Worm (Caenorhabditis elegans) whole organism, L4/young adult: ENCODE data around the gene scl-14.

ENCODE experiments used
- W03F9.2 ChIP-seq: fragments of 150-350 bp; optimal IDR thresholded peaks from 2 replicates; lab custom pipeline; 2014; ENCODE audit warnings: missing biosample characterization, missing genetic modification characterization
- dao-5 ChIP-seq: sonication (generic microtip); optimal IDR thresholded peaks from 2 replicates; lab custom pipeline; 2016; ENCODE audit warnings: missing genotype, missing genetic modification characterization, moderate library complexity, missing compliant biosample characterization
- him-1 ChIP-seq: sonication (generic microtip); optimal IDR thresholded peaks from 2 replicates; lab custom pipeline; 2016; ENCODE audit warnings: missing genotype, missing genetic modification reagents, missing genetic modification characterization, missing compliant biosample characterization

Gene scl-14

ce11 chrIV:13180723-13181122, 15.4 kb downstream of the scl-14 start, which contains the start of gene F58D2.3:
F58D2.3 (minus strand) TSS chrIV:13180823.
- TF ChIP-seq him-1 (tag; lab: Kevin White, UChicago), result no peak
- no peak for TF ChIP-seq dao-5 (tag; lab: Kevin White, UChicago)
- TF ChIP-seq W03F9.2 (tag; lab: Kevin White, UChicago), result no peak

- TF ChIP-seq him-1 (tag; lab: Kevin White, UChicago) (no peak), W03F9.2 (tag; lab: Kevin White, UChicago) (no peak), dao-5 (tag; lab: Kevin White, UChicago) (no peak)
Measured at ce11 chrIV:13188959-13189358, 23.7 kb downstream of the scl-14 start, which contains the start of gene F58D2.4. F58D2.4 (minus strand) TSS chrIV:13189059.

- TF ChIP-seq W03F9.2 (tag; lab: Kevin White, UChicago) (no peak), him-1 (tag; lab: Kevin White, UChicago) (no peak), dao-5 (tag; lab: Kevin White, UChicago) (no peak)
Measured at ce11 chrIV:13189467-13189866, 24.2 kb downstream of the scl-14 start, which contains the start of gene F58D2.2. F58D2.2 (plus strand) TSS chrIV:13189767.

ce11 chrIV:13190075-13190474, 24.8 kb downstream of the scl-14 start:
- no peak for TF ChIP-seq dao-5 (tag; lab: Kevin White, UChicago)
- TF ChIP-seq him-1 (tag; lab: Kevin White, UChicago), result no peak
- no peak for TF ChIP-seq W03F9.2 (tag; lab: Kevin White, UChicago)

- no peak for TF ChIP-seq W03F9.2 (tag; lab: Kevin White, UChicago)
- TF ChIP-seq dao-5 (tag; lab: Kevin White, UChicago), result no peak
- no peak for TF ChIP-seq him-1 (tag; lab: Kevin White, UChicago)
Measured at ce11 chrIV:13193239-13193638, 28.0 kb downstream of the scl-14 start, which contains the start of gene F58D2.5. F58D2.5 (minus strand) TSS chrIV:13193339.

ce11 chrIV:13197282-13197681, 32.0 kb downstream of the scl-14 start, which contains the start of gene C48D1.1:
C48D1.1 (minus strand) TSS chrIV:13197382.
- no peak for TF ChIP-seq dao-5 (tag; lab: Kevin White, UChicago)
- no peak for TF ChIP-seq W03F9.2 (tag; lab: Kevin White, UChicago)
- TF ChIP-seq him-1 (tag; lab: Kevin White, UChicago), result no peak

- no peak for TF ChIP-seq him-1 (tag; lab: Kevin White, UChicago)
- TF ChIP-seq W03F9.2 (tag; lab: Kevin White, UChicago), result no peak
- TF ChIP-seq dao-5 (tag; lab: Kevin White, UChicago), result no peak
Measured at ce11 chrIV:13204037-13204436, 38.8 kb downstream of the scl-14 start, which contains the start of gene ced-3. ced-3 (minus strand) TSS chrIV:13204137.

- no peak for TF ChIP-seq dao-5 (tag; lab: Kevin White, UChicago)
- TF ChIP-seq W03F9.2 (tag; lab: Kevin White, UChicago), result no peak
- TF ChIP-seq him-1 (tag; lab: Kevin White, UChicago), result no peak
Measured at ce11 chrIV:13205891-13206290, 40.6 kb downstream of the scl-14 start.

ce11 chrIV:13209566-13209965, 44.3 kb downstream of the scl-14 start, which contains the start of gene C48D1.9:
C48D1.9 (minus strand) TSS chrIV:13209666.
- TF ChIP-seq him-1 (tag; lab: Kevin White, UChicago), result no peak
- TF ChIP-seq W03F9.2 (tag; lab: Kevin White, UChicago), result no peak
- TF ChIP-seq dao-5 (tag; lab: Kevin White, UChicago), result no peak

ce11 chrIV:13214466-13214865, 49.2 kb downstream of the scl-14 start, which contains the start of gene cho-1:
cho-1 (minus strand) TSS chrIV:13214566.
- TF ChIP-seq W03F9.2 (tag; lab: Kevin White, UChicago), result no peak
- TF ChIP-seq dao-5 (tag; lab: Kevin White, UChicago), result no peak
- TF ChIP-seq him-1 (tag; lab: Kevin White, UChicago), result no peak
